Worm (Caenorhabditis elegans): ENCODE measurements around the gene acs-6.
"Not testable (repeated sequence)": the region's sequence is repeated elsewhere in the genome, so short reads cannot be mapped to it uniquely, and the experiment has no call there.

DNA sequence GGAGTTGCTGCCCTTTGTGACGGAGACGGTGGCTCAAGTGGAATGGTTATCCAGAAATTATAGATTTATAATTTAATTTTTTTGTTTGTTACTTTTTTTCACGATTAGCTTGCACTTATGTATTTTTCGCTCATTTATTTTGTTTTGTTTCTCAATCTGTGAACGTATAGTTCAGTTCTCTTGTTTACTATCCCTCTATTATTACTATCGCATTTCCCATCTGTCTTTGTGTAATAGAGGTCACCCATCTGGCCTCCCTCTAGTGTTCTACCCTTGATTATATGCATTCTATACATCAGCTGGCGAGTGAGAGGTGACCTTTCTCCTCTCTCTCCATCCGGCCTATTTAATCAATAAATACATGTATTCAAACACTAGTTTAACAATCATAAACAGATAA lies 22.2 kb downstream of the acs-6 start, which contains the start of the genes T02G5.14 and T02G5.15:
- TF ChIP-seq fos-1 (tag; optimal IDR thresholded peaks at IDR 0.05); aly-2 (tag; optimal IDR thresholded peaks at IDR 0.05); nhr-11 (tag; optimal IDR thresholded peaks at IDR 0.05); nhr-77 (tag; optimal IDR thresholded peaks at IDR 0.05); nhr-237 (tag; optimal IDR thresholded peaks at IDR 0.05); elt-3 (tag; optimal IDR thresholded peaks at IDR 0.05); lin-15B (tag; optimal IDR thresholded peaks at IDR 0.05); nhr-12 (tag; optimal IDR thresholded peaks at IDR 0.05); nfya-1 (tag; optimal IDR thresholded peaks at IDR 0.05; ENCODE audit: insufficient read depth); egl-27 (tag; optimal IDR thresholded peaks at IDR 0.05); zag-1 (tag; optimal IDR thresholded peaks at IDR 0.05); ceh-28 (tag; optimal IDR thresholded peaks at IDR 0.05); nhr-23 (tag; optimal IDR thresholded peaks at IDR 0.05); pha-4 (tag; optimal IDR thresholded peaks at IDR 0.05): not testable (repeated sequence)
